Worm (Caenorhabditis elegans) whole organism, early embryonic: ENCODE data around the gene F40G9.5.

Experiments used
- B0310.2 ChIP-seq: sonication (generic microtip); optimal IDR thresholded peaks from 2 replicates; lab custom pipeline; 2016; ENCODE audit warnings: mild to moderate bottlenecking, missing genetic modification characterization, missing compliant biosample characterization
- aly-1 ChIP-seq: sonication (generic microtip); optimal IDR thresholded peaks from 2 replicates; lab custom pipeline; 2016; ENCODE audit warnings: missing genetic modification characterization, missing compliant biosample characterization
- ama-1 ChIP-seq: fragments of 150-350 bp; optimal IDR thresholded peaks from 2 replicates; lab custom pipeline; 2014
- ceh-13 ChIP-seq: fragments of 200-800 bp; sonication (Bioruptor generic); optimal IDR thresholded peaks from 2 replicates; lab custom pipeline; 2018; ENCODE audit warnings: mild to moderate bottlenecking, missing genetic modification characterization, missing compliant biosample characterization
- flt-1 ChIP-seq: fragments of 200-800 bp; sonication (Bioruptor generic); IDR thresholded peaks from 2 replicates; pipeline ENCODE4 v1.3.6; 2022; ENCODE audit warnings: missing genetic modification characterization, missing compliant biosample characterization
- hmbx-1 ChIP-seq: sonication (generic microtip); optimal IDR thresholded peaks from 2 replicates; lab custom pipeline; 2016; ENCODE audit warnings: mild to moderate bottlenecking, missing genetic modification characterization, missing compliant biosample characterization
- hnd-1 ChIP-seq: sonication (generic microtip); optimal IDR thresholded peaks from 2 replicates; lab custom pipeline; 2016; ENCODE audit warnings: missing genetic modification characterization, missing compliant biosample characterization
- pes-1 ChIP-seq: fragments of 200-800 bp; sonication (Bioruptor generic); IDR thresholded peaks from 2 replicates; pipeline ENCODE4 v1.3.6; 2022; ENCODE audit warnings: missing genetic modification reagents, missing genetic modification characterization, missing compliant biosample characterization
- scrt-1 ChIP-seq: fragments of 200-800 bp; sonication (Bioruptor generic); IDR thresholded peaks from 2 replicates; pipeline ENCODE4 v1.3.6; 2022; ENCODE audit warnings: missing genetic modification characterization, missing compliant biosample characterization
- tbx-11 ChIP-seq: fragments of 200-800 bp; sonication (Bioruptor generic); IDR thresholded peaks from 2 replicates; pipeline ENCODE4 v1.3.6; 2022; ENCODE audit warnings: missing genetic modification characterization, missing compliant biosample characterization
- tbx-37 ChIP-seq: fragments of 200-800 bp; sonication (Bioruptor generic); conservative IDR thresholded peaks from 2 replicates; pipeline ENCODE4 v1.3.6; 2022; ENCODE audit warnings: missing genetic modification reagents, missing genetic modification characterization, missing compliant biosample characterization

ce11 chrIII:184335-184734 lies 3.3 kb downstream of the F40G9.5 start:
- TF ChIP-seq ama-1 (lab: Kevin White, UChicago) = no peak
- no peak for TF ChIP-seq B0310.2 (tag; lab: Kevin White, UChicago)
- no peak for TF ChIP-seq aly-1 (tag; lab: Kevin White, UChicago)
- no peak for TF ChIP-seq tbx-37 (GFP tag; lab: Robert Waterston, UW)
- TF ChIP-seq flt-1 = no peak
- TF ChIP-seq tbx-11 (GFP tag; lab: Robert Waterston, UW) = no peak
- TF ChIP-seq hmbx-1 = no peak
- no peak for TF ChIP-seq scrt-1
- TF ChIP-seq pes-1 (GFP tag; lab: Robert Waterston, UW) = no peak
- TF ChIP-seq ceh-13 (GFP tag; lab: Kevin White, UChicago) = no peak
- no peak for TF ChIP-seq hnd-1 (tag; lab: Kevin White, UChicago)
